Fruit fly (Drosophila melanogaster): Measurements from ENCODE around the gene ebd1.

ebd1 gene

dm6 chr3L:640324-640974 lies 44.9 kb downstream of the ebd1 start:
- TF ChIP-seq EcR (GFP tag; optimal IDR thresholded peaks at IDR 0.05) (peak; percentile 96), CG4496 (GFP tag; IDR thresholded peaks at IDR 0.05) (peak; percentile 87), Snoo (tag; optimal IDR thresholded peaks at IDR 0.05) (peak; percentile 90), CG13204 (GFP tag; optimal IDR thresholded peaks at IDR 0.05) (peak; percentile 88), fd96Ca (GFP tag; IDR thresholded peaks at IDR 0.05) (peak; percentile 79), CG8159 (tag; optimal IDR thresholded peaks at IDR 0.05) (peak; percentile 93), Pif1B (GFP tag; optimal IDR thresholded peaks at IDR 0.05) (peak; percentile 79), CG12605 (GFP tag; IDR thresholded peaks at IDR 0.05) (peak; percentile 79), CG10348 (GFP tag; IDR thresholded peaks at IDR 0.05) (no peak), gl (tag; optimal IDR thresholded peaks at IDR 0.05) (peak; percentile 80), CG15710 (tag; optimal IDR thresholded peaks at IDR 0.05) (peak; percentile 91), CG8301 (tag; optimal IDR thresholded peaks at IDR 0.05) (peak; percentile 94), CG14655 (GFP tag; optimal IDR thresholded peaks at IDR 0.05) (peak; percentile 95), Pif1A (GFP tag; optimal IDR thresholded peaks at IDR 0.05) (peak; percentile 91), CG32121 (GFP tag; IDR thresholded peaks at IDR 0.05) (peak; percentile 80), Ets98B (GFP tag; IDR thresholded peaks at IDR 0.05) (peak; percentile 70), D1 (tag; optimal IDR thresholded peaks at IDR 0.05) (peak; percentile 78), rn (GFP tag; IDR thresholded peaks at IDR 0.05) (peak; percentile 56), CG34367 (tag; optimal IDR thresholded peaks at IDR 0.05) (peak; percentile 90), CG9948 (tag; optimal IDR thresholded peaks at IDR 0.05) (peak; percentile 91), CG17806 (tag; optimal IDR thresholded peaks at IDR 0.05) (peak; percentile 91)

- TF ChIP-seq EcR (GFP tag; optimal IDR thresholded peaks at IDR 0.05) = no peak
- no peak for TF ChIP-seq CG8301 (tag; optimal IDR thresholded peaks at IDR 0.05)
- no peak for TF ChIP-seq CG9948 (tag; optimal IDR thresholded peaks at IDR 0.05)
- no peak for TF ChIP-seq gl (tag; optimal IDR thresholded peaks at IDR 0.05)
- TF ChIP-seq Snoo (tag; optimal IDR thresholded peaks at IDR 0.05) = no peak
- TF ChIP-seq fd96Ca (GFP tag; IDR thresholded peaks at IDR 0.05) = no peak
- no peak for TF ChIP-seq CG15710 (tag; optimal IDR thresholded peaks at IDR 0.05)
Observed at dm6 chr3L:639460-640103, 45.8 kb downstream of the ebd1 start.

- TF ChIP-seq CG15710 (tag; optimal IDR thresholded peaks at IDR 0.05) (no peak), Pif1A (GFP tag; optimal IDR thresholded peaks at IDR 0.05) (no peak), CG12605 (GFP tag; IDR thresholded peaks at IDR 0.05) (no peak), Pif1B (GFP tag; optimal IDR thresholded peaks at IDR 0.05) (no peak), CG17806 (tag; optimal IDR thresholded peaks at IDR 0.05) (no peak), D1 (tag; optimal IDR thresholded peaks at IDR 0.05) (no peak), CG14655 (GFP tag; optimal IDR thresholded peaks at IDR 0.05) (no peak), rn (GFP tag; IDR thresholded peaks at IDR 0.05) (no peak), Snoo (tag; optimal IDR thresholded peaks at IDR 0.05) (peak; percentile 45), CG32121 (GFP tag; IDR thresholded peaks at IDR 0.05) (peak; percentile 7; the same call in 1 of the 2 replicates), CG9948 (tag; optimal IDR thresholded peaks at IDR 0.05) (no peak), CG13204 (GFP tag; optimal IDR thresholded peaks at IDR 0.05) (no peak), CG8159 (tag; optimal IDR thresholded peaks at IDR 0.05) (no peak), Ets98B (GFP tag; IDR thresholded peaks at IDR 0.05) (peak; percentile 5; the same call in 1 of the 2 replicates), CG4496 (GFP tag; IDR thresholded peaks at IDR 0.05) (no peak), gl (tag; optimal IDR thresholded peaks at IDR 0.05) (no peak), CG8301 (tag; optimal IDR thresholded peaks at IDR 0.05) (no peak), EcR (GFP tag; optimal IDR thresholded peaks at IDR 0.05) (no peak), CG10348 (GFP tag; IDR thresholded peaks at IDR 0.05) (no peak), CG34367 (tag; optimal IDR thresholded peaks at IDR 0.05) (no peak), fd96Ca (GFP tag; IDR thresholded peaks at IDR 0.05) (peak; percentile 32; the same call in 1 of the 3 replicates)
Observed at dm6 chr3L:638757-639353, 46.5 kb downstream of the ebd1 start.

dm6 chr3L:638031-638414 lies 47.3 kb downstream of the ebd1 start:
- TF ChIP-seq CG32121 (GFP tag; IDR thresholded peaks at IDR 0.05) (no peak), Pif1A (GFP tag; optimal IDR thresholded peaks at IDR 0.05) (no peak), D1 (tag; optimal IDR thresholded peaks at IDR 0.05) (no peak), Pif1B (GFP tag; optimal IDR thresholded peaks at IDR 0.05) (no peak), CG4496 (GFP tag; IDR thresholded peaks at IDR 0.05) (no peak), CG14655 (GFP tag; optimal IDR thresholded peaks at IDR 0.05) (no peak), gl (tag; optimal IDR thresholded peaks at IDR 0.05) (no peak), CG9948 (tag; optimal IDR thresholded peaks at IDR 0.05) (no peak), rn (GFP tag; IDR thresholded peaks at IDR 0.05) (no peak), fd96Ca (GFP tag; IDR thresholded peaks at IDR 0.05) (no peak), CG34367 (tag; optimal IDR thresholded peaks at IDR 0.05) (no peak), CG10348 (GFP tag; IDR thresholded peaks at IDR 0.05) (no peak), CG8301 (tag; optimal IDR thresholded peaks at IDR 0.05) (no peak), CG12605 (GFP tag; IDR thresholded peaks at IDR 0.05) (no peak), Snoo (tag; optimal IDR thresholded peaks at IDR 0.05) (no peak), CG8159 (tag; optimal IDR thresholded peaks at IDR 0.05) (no peak)

dm6 chr3L:637329-638030 lies 47.9 kb downstream of the ebd1 start:
- TF ChIP-seq CG14655 (GFP tag; optimal IDR thresholded peaks at IDR 0.05) (peak; percentile 66), Pif1A (GFP tag; optimal IDR thresholded peaks at IDR 0.05) (no peak), EcR (GFP tag; optimal IDR thresholded peaks at IDR 0.05) (no peak), Ets98B (GFP tag; IDR thresholded peaks at IDR 0.05) (peak; percentile 49; the same call in 1 of the 2 replicates), fd96Ca (GFP tag; IDR thresholded peaks at IDR 0.05) (peak; percentile 14; the same call in 1 of the 3 replicates), CG8301 (tag; optimal IDR thresholded peaks at IDR 0.05) (peak; percentile 57)

All from whole organism, pupa.